Worm (Caenorhabditis elegans) whole organism, L4 larva: ENCODE measurements around the gene jac-1.

Experiments used
- F10B5.3 ChIP-seq: sonication (generic microtip); optimal IDR thresholded peaks from 2 replicates; lab custom pipeline; 2016; ENCODE audit warnings: mild to moderate bottlenecking, missing genetic modification characterization, missing compliant biosample characterization
- Y105C5A.15 ChIP-seq: fragments of 200-800 bp; sonication (Bioruptor generic); IDR thresholded peaks from 2 replicates; pipeline ENCODE4 v1.3.6; 2022; ENCODE audit warnings: missing genetic modification characterization, missing compliant biosample characterization
- ces-1 ChIP-seq: fragments of 150-350 bp; sonication (generic microtip); optimal IDR thresholded peaks from 4 replicates; lab custom pipeline; 2014; ENCODE audit warnings: missing biosample characterization, missing genetic modification reagents, missing genetic modification characterization
- dmd-9 ChIP-seq: fragments of 200-800 bp; sonication (Bioruptor generic); IDR thresholded peaks from 2 replicates; pipeline ENCODE4 v1.3.6; 2022; ENCODE audit warnings: missing genetic modification reagents, missing genetic modification characterization, missing compliant biosample characterization
- dpl-1 ChIP-seq: fragments of 150-350 bp; optimal IDR thresholded peaks from 2 replicates; lab custom pipeline; 2014; ENCODE audit warnings: missing biosample characterization, missing genetic modification reagents, missing genetic modification characterization
- lin-15B ChIP-seq: fragments of 150-350 bp; sonication (generic microtip); optimal IDR thresholded peaks from 3 replicates; lab custom pipeline; 2014; ENCODE audit warnings: missing biosample characterization, missing genetic modification characterization
- nhr-28 ChIP-seq: fragments of 150-350 bp; optimal IDR thresholded peaks from 2 replicates; lab custom pipeline; 2014; ENCODE audit warnings: missing biosample characterization, missing genetic modification characterization
- nhr-6 ChIP-seq: fragments of 150-350 bp; optimal IDR thresholded peaks from 2 replicates; lab custom pipeline; 2014; ENCODE audit warnings: missing biosample characterization, missing genetic modification characterization
- nhr-77 ChIP-seq: fragments of 150-350 bp; optimal IDR thresholded peaks from 2 replicates; lab custom pipeline; 2014; ENCODE audit warnings: missing biosample characterization, missing genetic modification characterization
- php-3 ChIP-seq: fragments of 200-800 bp; sonication (Bioruptor generic); IDR thresholded peaks from 2 replicates; pipeline ENCODE4 v1.3.6; 2022; ENCODE audit warnings: missing genetic modification reagents, missing genetic modification characterization, missing compliant biosample characterization
- skn-1 ChIP-seq: fragments of 150-350 bp; optimal IDR thresholded peaks from 2 replicates; lab custom pipeline; 2014; ENCODE audit warnings: missing biosample characterization, missing genetic modification characterization
- unc-62 ChIP-seq, 3 experiments: fragments of 150-350 bp in 1 of 3; sonication (generic microtip); optimal IDR thresholded peaks in 2 of 3; peaks in 1 of 3; 1 replicate in 1 of 3; 2 replicates in 2 of 3; lab custom pipeline; 2014 to 2017; ENCODE audit warnings: missing biosample characterization in 3 of 3, missing genetic modification characterization in 3 of 3, missing genetic modification reagents in 3 of 3, missing genotype in 1 of 3
- zag-1 ChIP-seq: fragments of 150-350 bp; optimal IDR thresholded peaks from 2 replicates; lab custom pipeline; 2014; ENCODE audit warnings: missing biosample characterization, missing genetic modification characterization
- zfp-2 ChIP-seq: sonication (generic microtip); optimal IDR thresholded peaks from 2 replicates; lab custom pipeline; 2016; ENCODE audit warnings: mild to moderate bottlenecking, missing genetic modification characterization, missing compliant biosample characterization

ce11 chrIV:16035109-16035508 is 8.5 kb upstream of the jac-1 start:
- no peak for TF ChIP-seq dmd-9 (GFP tag; lab: Robert Waterston, UW)
- TF ChIP-seq php-3 (GFP tag; lab: Robert Waterston, UW): no peak
- TF ChIP-seq skn-1 (tag; lab: Kevin White, UChicago): no peak
- TF ChIP-seq Y105C5A.15 (GFP tag; lab: Robert Waterston, UW): no peak
- TF ChIP-seq zfp-2 (tag; lab: Kevin White, UChicago): no peak
- no peak for TF ChIP-seq lin-15B
- no peak for TF ChIP-seq nhr-6 (tag; lab: Kevin White, UChicago)
- no peak for TF ChIP-seq unc-62 (GFP tag; optimal IDR thresholded peaks at IDR 0.05 in 1 of 2; lab: Kevin White, UChicago)
- TF ChIP-seq unc-62 (tag; optimal IDR thresholded peaks at IDR 0.05; lab: Kevin White, UChicago): no peak
- no peak for TF ChIP-seq F10B5.3 (tag; lab: Kevin White, UChicago)
- TF ChIP-seq dpl-1 (GFP tag; lab: Kevin White, UChicago): no peak
- no peak for TF ChIP-seq nhr-77
- no peak for TF ChIP-seq zag-1 (tag; lab: Kevin White, UChicago)
- TF ChIP-seq nhr-28 (tag; lab: Kevin White, UChicago): no peak
- no peak for TF ChIP-seq ces-1 (GFP tag; lab: Kevin White, UChicago)
